Worm (Caenorhabditis elegans) whole organism, early embryonic: ENCODE data around the gene cutl-22.

Experiments used
- B0310.2 ChIP-seq: sonication (generic microtip); optimal IDR thresholded peaks from 2 replicates; lab custom pipeline; 2016; ENCODE audit warnings: mild to moderate bottlenecking, missing genetic modification characterization, missing compliant biosample characterization
- F13C5.2 ChIP-seq: sonication (generic microtip); optimal IDR thresholded peaks from 2 replicates; lab custom pipeline; 2017; ENCODE audit warnings: mild to moderate bottlenecking, missing genetic modification characterization, inconsistent platforms, missing compliant biosample characterization
- aly-1 ChIP-seq: sonication (generic microtip); optimal IDR thresholded peaks from 2 replicates; lab custom pipeline; 2016; ENCODE audit warnings: missing genetic modification characterization, missing compliant biosample characterization
- ama-1 ChIP-seq: fragments of 150-350 bp; optimal IDR thresholded peaks from 2 replicates; lab custom pipeline; 2014
- ceh-13 ChIP-seq: fragments of 200-800 bp; sonication (Bioruptor generic); optimal IDR thresholded peaks from 2 replicates; lab custom pipeline; 2018; ENCODE audit warnings: mild to moderate bottlenecking, missing genetic modification characterization, missing compliant biosample characterization
- ceh-36 ChIP-seq: sonication (generic microtip); optimal IDR thresholded peaks from 2 replicates; lab custom pipeline; 2016; ENCODE audit warnings: missing genetic modification characterization, inconsistent platforms, missing compliant biosample characterization
- ets-7 ChIP-seq: sonication (generic microtip); optimal IDR thresholded peaks from 2 replicates; lab custom pipeline; 2016; ENCODE audit warnings: missing genotype, missing genetic modification characterization, missing compliant biosample characterization
- flt-1 ChIP-seq: fragments of 200-800 bp; sonication (Bioruptor generic); IDR thresholded peaks from 2 replicates; pipeline ENCODE4 v1.3.6; 2022; ENCODE audit warnings: missing genetic modification characterization, missing compliant biosample characterization
- hmbx-1 ChIP-seq: sonication (generic microtip); optimal IDR thresholded peaks from 2 replicates; lab custom pipeline; 2016; ENCODE audit warnings: mild to moderate bottlenecking, missing genetic modification characterization, missing compliant biosample characterization
- hmg-4 ChIP-seq: fragments of 200-800 bp; sonication (Bioruptor generic); optimal IDR thresholded peaks from 2 replicates; lab custom pipeline; 2018; ENCODE audit warnings: mild to moderate bottlenecking, missing genetic modification characterization, missing compliant biosample characterization
- hnd-1 ChIP-seq: sonication (generic microtip); optimal IDR thresholded peaks from 2 replicates; lab custom pipeline; 2016; ENCODE audit warnings: missing genetic modification characterization, missing compliant biosample characterization
- pes-1 ChIP-seq: fragments of 200-800 bp; sonication (Bioruptor generic); IDR thresholded peaks from 2 replicates; pipeline ENCODE4 v1.3.6; 2022; ENCODE audit warnings: missing genetic modification reagents, missing genetic modification characterization, missing compliant biosample characterization
- scrt-1 ChIP-seq: fragments of 200-800 bp; sonication (Bioruptor generic); IDR thresholded peaks from 2 replicates; pipeline ENCODE4 v1.3.6; 2022; ENCODE audit warnings: missing genetic modification characterization, missing compliant biosample characterization
- sea-1 ChIP-seq: fragments of 200-800 bp; sonication (Bioruptor generic); conservative IDR thresholded peaks from 2 replicates; pipeline ENCODE4 v1.3.6; 2022; ENCODE audit warnings: missing genetic modification characterization, missing compliant biosample characterization
- tbx-11 ChIP-seq: fragments of 200-800 bp; sonication (Bioruptor generic); IDR thresholded peaks from 2 replicates; pipeline ENCODE4 v1.3.6; 2022; ENCODE audit warnings: missing genetic modification characterization, missing compliant biosample characterization
- tbx-37 ChIP-seq: fragments of 200-800 bp; sonication (Bioruptor generic); conservative IDR thresholded peaks from 2 replicates; pipeline ENCODE4 v1.3.6; 2022; ENCODE audit warnings: missing genetic modification reagents, missing genetic modification characterization, missing compliant biosample characterization
- tra-4 ChIP-seq: sonication (generic microtip); optimal IDR thresholded peaks from 2 replicates; lab custom pipeline; 2017; ENCODE audit warnings: missing genetic modification characterization, missing compliant biosample characterization

Gene cutl-22

ce11 chrV:1156431-1156830 lies 14.9 kb downstream of the cutl-22 start:
- no peak for TF ChIP-seq tra-4 (tag; lab: Kevin White, UChicago)
- TF ChIP-seq ceh-36 (tag; lab: Kevin White, UChicago) = no peak
- no peak for TF ChIP-seq hnd-1 (tag; lab: Kevin White, UChicago)

ce11 chrV:1157443-1157842 lies 15.9 kb downstream of the cutl-22 start:
- TF ChIP-seq hnd-1 (tag; lab: Kevin White, UChicago) = no peak
- TF ChIP-seq F13C5.2 (tag; lab: Kevin White, UChicago) = no peak
- TF ChIP-seq aly-1 = no peak
- TF ChIP-seq scrt-1 (GFP tag; lab: Robert Waterston, UW) = no peak

ce11 chrV:1158247-1158646 lies 16.7 kb downstream of the cutl-22 start:
- peak; percentile 75 for TF ChIP-seq ama-1
- no peak for TF ChIP-seq tra-4 (tag; lab: Kevin White, UChicago)
- no peak for TF ChIP-seq hmg-4
- no peak for TF ChIP-seq ceh-13 (GFP tag; lab: Kevin White, UChicago)
- TF ChIP-seq ets-7 (tag; lab: Kevin White, UChicago) = no peak
- no peak for TF ChIP-seq F13C5.2 (tag; lab: Kevin White, UChicago)
- no peak for TF ChIP-seq aly-1
- TF ChIP-seq hnd-1 (tag; lab: Kevin White, UChicago) = no peak
- no peak for TF ChIP-seq tbx-11
- TF ChIP-seq scrt-1 (GFP tag; lab: Robert Waterston, UW) = peak; percentile 41; the same call in 1 of the 2 replicates

- TF ChIP-seq ceh-36 (tag; lab: Kevin White, UChicago) = peak; percentile 65
- no peak for TF ChIP-seq tra-4 (tag; lab: Kevin White, UChicago)
- TF ChIP-seq pes-1 (GFP tag; lab: Robert Waterston, UW) = no peak
- no peak for TF ChIP-seq ama-1
- no peak for TF ChIP-seq B0310.2
- TF ChIP-seq sea-1 (GFP tag; lab: Robert Waterston, UW) = no peak
- no peak for TF ChIP-seq hmg-4
- TF ChIP-seq ceh-13 (GFP tag; lab: Kevin White, UChicago) = no peak
- TF ChIP-seq tbx-37 (GFP tag; lab: Robert Waterston, UW) = no peak
Measured at ce11 chrV:1160716-1161115, 19.2 kb downstream of the cutl-22 start.

- TF ChIP-seq ama-1 (no peak), ets-7 (tag; lab: Kevin White, UChicago) (no peak), tbx-37 (GFP tag; lab: Robert Waterston, UW) (no peak), hnd-1 (tag; lab: Kevin White, UChicago) (no peak), ceh-13 (GFP tag; lab: Kevin White, UChicago) (no peak), ceh-36 (tag; lab: Kevin White, UChicago) (no peak), flt-1 (GFP tag; lab: Robert Waterston, UW) (no peak), hmbx-1 (tag; lab: Kevin White, UChicago) (no peak), hmg-4 (no peak), tbx-11 (no peak), aly-1 (no peak), pes-1 (GFP tag; lab: Robert Waterston, UW) (no peak), F13C5.2 (tag; lab: Kevin White, UChicago) (no peak), sea-1 (GFP tag; lab: Robert Waterston, UW) (no peak), B0310.2 (no peak), tra-4 (tag; lab: Kevin White, UChicago) (no peak), scrt-1 (GFP tag; lab: Robert Waterston, UW) (no peak)
Measured at ce11 chrV:1164196-1164691, 22.7 kb downstream of the cutl-22 start, which contains the start of gene T21H3.5. Gene T21H3.5 (minus strand): TSS chrV:1164293.

DNA sequence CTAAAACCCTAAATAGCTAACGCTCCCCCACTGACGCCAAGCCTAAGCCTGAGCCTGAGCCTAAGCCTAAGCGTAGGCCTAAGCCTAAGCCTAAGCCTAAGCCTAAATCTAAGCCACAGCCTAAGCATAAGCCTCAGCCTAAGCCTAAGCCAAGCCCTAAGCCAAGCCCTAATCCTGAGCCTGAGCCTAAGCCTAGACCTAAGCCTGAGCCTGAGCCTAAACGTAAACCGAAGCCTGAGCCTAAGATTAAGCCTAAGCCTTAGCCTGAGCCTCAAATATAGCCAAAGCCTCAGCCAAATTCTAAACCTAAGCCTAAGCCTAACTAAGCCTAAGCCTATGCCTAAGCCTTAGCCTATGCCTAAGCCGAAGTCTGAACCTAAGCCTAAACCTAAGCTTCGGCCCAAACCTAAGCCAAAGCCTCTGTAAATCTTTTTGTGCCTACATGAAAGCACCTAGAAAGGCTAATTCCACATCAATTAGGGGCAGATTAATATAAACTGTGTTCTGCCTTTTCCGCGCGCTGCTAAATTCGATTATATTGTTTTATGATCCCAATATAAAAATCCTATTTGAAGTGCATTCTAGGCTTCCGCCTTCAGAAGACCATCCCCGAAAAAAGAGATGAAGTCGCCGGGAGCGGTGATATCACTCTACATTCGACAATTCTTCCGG lies 23.7 kb downstream of the cutl-22 start, which contains the start of gene ptr-16:
ptr-16 (plus strand) TSS at position 622 of the 672 bp plus-strand sequence.
- no peak for TF ChIP-seq hmbx-1 (tag; lab: Kevin White, UChicago)
- no peak for TF ChIP-seq tra-4 (tag; lab: Kevin White, UChicago)
- no peak for TF ChIP-seq ama-1
- TF ChIP-seq hnd-1 (tag; lab: Kevin White, UChicago) = no peak
- TF ChIP-seq scrt-1 (GFP tag; lab: Robert Waterston, UW) = no peak
- no peak for TF ChIP-seq tbx-11
- no peak for TF ChIP-seq flt-1 (GFP tag; lab: Robert Waterston, UW)
- TF ChIP-seq ceh-36 (tag; lab: Kevin White, UChicago) = peak; percentile 86
- no peak for TF ChIP-seq aly-1

DNA sequence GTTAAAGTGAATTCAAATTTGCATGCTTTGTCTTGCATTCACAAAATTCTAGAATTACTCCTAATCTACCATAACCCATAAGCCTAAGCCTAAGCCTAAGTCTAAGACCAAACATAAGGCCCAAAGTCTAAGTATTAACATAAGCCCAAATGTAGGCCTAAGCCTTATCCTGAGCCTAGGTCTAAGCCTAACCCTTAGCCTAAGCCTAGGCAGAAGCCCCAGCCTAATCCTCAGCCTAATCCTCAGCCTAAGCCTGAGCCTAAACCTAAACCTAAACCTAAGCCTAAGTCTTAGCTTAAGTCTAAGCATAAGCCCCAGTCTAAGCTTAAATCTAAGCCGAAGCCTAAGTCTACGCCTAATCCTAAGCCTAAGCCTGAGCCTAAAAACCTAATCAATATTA lies 29.1 kb downstream of the cutl-22 start:
- TF ChIP-seq tbx-11 = no peak
- TF ChIP-seq ceh-36 (tag; lab: Kevin White, UChicago) = peak; percentile 86

DNA sequence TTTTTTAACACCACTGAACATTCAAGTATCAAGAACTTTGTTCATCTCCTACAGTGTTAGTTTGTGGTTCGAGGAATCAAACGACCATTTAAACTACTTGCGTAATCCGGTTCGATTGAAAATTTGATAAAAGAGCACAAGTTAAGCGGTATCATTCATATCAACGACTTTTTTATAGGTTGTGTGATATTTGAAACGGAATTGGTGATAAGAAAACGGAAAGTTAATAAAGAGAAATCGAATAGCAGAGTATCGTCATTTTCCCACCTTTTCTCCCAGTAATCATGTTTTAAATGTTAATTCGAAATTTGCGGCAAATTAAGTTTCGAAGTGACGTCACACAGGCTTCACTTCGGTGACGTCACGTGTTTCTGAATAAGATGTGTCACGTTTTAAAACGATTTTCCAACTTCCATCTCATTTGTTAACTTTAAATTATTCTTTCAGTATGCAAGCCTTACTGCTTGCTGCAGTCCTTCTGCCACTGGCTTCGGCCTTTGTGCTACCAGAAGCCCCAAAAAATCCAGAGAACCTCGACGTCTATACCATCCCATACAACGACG lies 34.8 kb downstream of the cutl-22 start, which contains the start of gene T21H3.1:
T21H3.1 (plus strand) TSS at position 448 of the 563 bp plus-strand sequence.
- no peak for TF ChIP-seq ceh-36 (tag; lab: Kevin White, UChicago)
- no peak for TF ChIP-seq ets-7 (tag; lab: Kevin White, UChicago)
- TF ChIP-seq pes-1 (GFP tag; lab: Robert Waterston, UW) = no peak
- no peak for TF ChIP-seq scrt-1 (GFP tag; lab: Robert Waterston, UW)
- TF ChIP-seq aly-1 = no peak
- TF ChIP-seq tbx-37 (GFP tag; lab: Robert Waterston, UW) = no peak
- TF ChIP-seq tbx-11 = no peak
